Worm (Caenorhabditis elegans) whole organism, L4 larva: ENCODE results near the gene C45B2.2.

Experiments
- T26A8.4 ChIP-seq: fragments of 200-800 bp; sonication (Bioruptor generic); IDR thresholded peaks from 2 replicates; pipeline ENCODE4 v1.3.6; 2022; ENCODE audit warnings: missing genetic modification characterization, missing compliant biosample characterization
- Y105C5A.15 ChIP-seq: fragments of 200-800 bp; sonication (Bioruptor generic); IDR thresholded peaks from 2 replicates; pipeline ENCODE4 v1.3.6; 2022; ENCODE audit warnings: missing genetic modification characterization, missing compliant biosample characterization
- Y75B8A.6 ChIP-seq: fragments of 200-800 bp; sonication (Bioruptor generic); IDR thresholded peaks from 2 replicates; pipeline ENCODE4 v1.3.6; 2022; ENCODE audit warnings: missing genetic modification reagents, missing genetic modification characterization, missing compliant biosample characterization
- ZK337.2 ChIP-seq: fragments of 200-800 bp; sonication (Bioruptor generic); IDR thresholded peaks from 2 replicates; pipeline ENCODE4 v1.3.6; 2022; ENCODE audit warnings: missing genetic modification reagents, missing genetic modification characterization, missing compliant biosample characterization
- ZK546.5 ChIP-seq, 2 experiments: sonication (generic microtip); optimal IDR thresholded peaks; 2 replicates each; lab custom pipeline; 2017; ENCODE audit warnings: missing biosample characterization in 2 of 2, missing genetic modification characterization in 2 of 2
- aha-1 ChIP-seq: fragments of 150-350 bp; peaks from one replicate; lab custom pipeline; 2014; ENCODE audit warnings: missing biosample characterization, missing genetic modification characterization
- ama-1 ChIP-seq: fragments of 150-350 bp; optimal IDR thresholded peaks from 2 replicates; lab custom pipeline; 2014; ENCODE audit warnings: inconsistent platforms, mixed read lengths
- ceh-20 ChIP-seq: fragments of 200-800 bp; sonication (Bioruptor generic); IDR thresholded peaks from 2 replicates; pipeline ENCODE4 v1.3.6; 2022; ENCODE audit warnings: missing genetic modification reagents, missing genetic modification characterization, missing compliant biosample characterization
- ceh-28 ChIP-seq: fragments of 150-350 bp; optimal IDR thresholded peaks from 2 replicates; lab custom pipeline; 2014; ENCODE audit warnings: missing biosample characterization, missing genetic modification reagents, missing genetic modification characterization
- ceh-32 ChIP-seq: sonication (generic microtip); optimal IDR thresholded peaks from 2 replicates; lab custom pipeline; 2016; ENCODE audit warnings: mild to moderate bottlenecking, missing genetic modification characterization, missing compliant biosample characterization; ENCODE audit not compliant: poor library complexity
- ceh-44 ChIP-seq: fragments of 200-800 bp; sonication (Bioruptor generic); IDR thresholded peaks from 2 replicates; pipeline ENCODE4 v1.3.6; 2022; ENCODE audit warnings: missing genetic modification reagents, missing genetic modification characterization, missing compliant biosample characterization
- daf-16 ChIP-seq, 3 experiments: sonication (generic microtip); optimal IDR thresholded peaks; 2 replicates each; lab custom pipeline; 2016 to 2017; ENCODE audit warnings: missing genetic modification characterization in 3 of 3, missing genetic modification reagents in 3 of 3, mild to moderate bottlenecking in 2 of 3, missing compliant biosample characterization in 2 of 3, missing biosample characterization in 1 of 3, moderate library complexity in 1 of 3
- daf-19 ChIP-seq: fragments of 200-800 bp; sonication (Bioruptor generic); conservative IDR thresholded peaks from 2 replicates; pipeline ENCODE4 v1.3.6; 2022; ENCODE audit warnings: missing genetic modification characterization, missing compliant biosample characterization
- dmd-6 ChIP-seq: fragments of 200-800 bp; sonication (Bioruptor generic); IDR thresholded peaks from 2 replicates; pipeline ENCODE4 v1.3.6; 2022; ENCODE audit warnings: missing genetic modification reagents, missing genetic modification characterization, missing compliant biosample characterization
- duxl-1 ChIP-seq: sonication (generic microtip); optimal IDR thresholded peaks from 2 replicates; lab custom pipeline; 2016; ENCODE audit warnings: mild to moderate bottlenecking, missing genetic modification characterization, moderate library complexity, missing compliant biosample characterization; ENCODE audit not compliant: poor library complexity
- dve-1 ChIP-seq: sonication (generic microtip); optimal IDR thresholded peaks from 2 replicates; lab custom pipeline; 2017; ENCODE audit warnings: antibody characterized with exemption, mild to moderate bottlenecking, missing genetic modification characterization, missing compliant biosample characterization; ENCODE audit not compliant: insufficient read depth
- egl-43 ChIP-seq: fragments of 200-800 bp; sonication (Bioruptor generic); IDR thresholded peaks from 2 replicates; pipeline ENCODE4 v1.3.6; 2022; ENCODE audit warnings: missing genetic modification reagents, missing genetic modification characterization, missing compliant biosample characterization
- fkh-10 ChIP-seq: fragments of 150-350 bp; optimal IDR thresholded peaks from 2 replicates; lab custom pipeline; 2014; ENCODE audit warnings: missing biosample characterization, missing genetic modification reagents, missing genetic modification characterization
- hlh-11 ChIP-seq: fragments of 200-800 bp; sonication (Bioruptor generic); optimal IDR thresholded peaks from 2 replicates; lab custom pipeline; 2018; ENCODE audit warnings: mild to moderate bottlenecking, missing genetic modification characterization, missing compliant biosample characterization
- hlh-30 ChIP-seq: sonication (generic microtip); optimal IDR thresholded peaks from 2 replicates; lab custom pipeline; 2017; ENCODE audit warnings: antibody characterized with exemption, mild to moderate bottlenecking, missing genetic modification characterization, missing compliant biosample characterization; ENCODE audit not compliant: insufficient read depth
- hmg-1.1 ChIP-seq: fragments of 200-800 bp; sonication (Bioruptor generic); IDR thresholded peaks from 2 replicates; pipeline ENCODE4 v1.3.6; 2022; ENCODE audit warnings: missing genetic modification reagents, missing genetic modification characterization, missing compliant biosample characterization
- jun-1 ChIP-seq: fragments of 150-350 bp; optimal IDR thresholded peaks from 2 replicates; lab custom pipeline; 2014; ENCODE audit warnings: missing biosample characterization, missing genetic modification reagents, missing genetic modification characterization
- lin-13 ChIP-seq: fragments of 150-350 bp; optimal IDR thresholded peaks from 2 replicates; lab custom pipeline; 2014; ENCODE audit warnings: missing biosample characterization, missing genetic modification reagents, missing genetic modification characterization
- mdl-1 ChIP-seq, 2 experiments: fragments of 150-350 bp in 1 of 2; sonication (generic microtip) in 1 of 2; optimal IDR thresholded peaks; 2 replicates each; lab custom pipeline; 2014 to 2017; ENCODE audit warnings: missing biosample characterization in 2 of 2, missing genetic modification characterization in 2 of 2
- mxl-2 ChIP-seq: fragments of 200-800 bp; sonication (Bioruptor generic); conservative IDR thresholded peaks from 2 replicates; pipeline ENCODE4 v1.3.6; 2022; ENCODE audit warnings: missing genetic modification reagents, missing genetic modification characterization, missing compliant biosample characterization
- mxl-3 ChIP-seq: fragments of 200-800 bp; sonication (Bioruptor generic); optimal IDR thresholded peaks from 2 replicates; lab custom pipeline; 2018; ENCODE audit warnings: mild to moderate bottlenecking, missing genetic modification characterization, missing compliant biosample characterization
- nhr-28 ChIP-seq: fragments of 150-350 bp; optimal IDR thresholded peaks from 2 replicates; lab custom pipeline; 2014; ENCODE audit warnings: missing biosample characterization, missing genetic modification characterization
- nhr-42 ChIP-seq: fragments of 200-800 bp; sonication (Bioruptor generic); IDR thresholded peaks from 2 replicates; pipeline ENCODE4 v1.3.6; 2022; ENCODE audit warnings: missing genetic modification characterization, missing compliant biosample characterization
- php-3 ChIP-seq: fragments of 200-800 bp; sonication (Bioruptor generic); IDR thresholded peaks from 2 replicates; pipeline ENCODE4 v1.3.6; 2022; ENCODE audit warnings: missing genetic modification reagents, missing genetic modification characterization, missing compliant biosample characterization
- set-16 ChIP-seq: fragments of 200-800 bp; sonication (Bioruptor generic); IDR thresholded peaks from 2 replicates; pipeline ENCODE4 v1.3.6; 2022; ENCODE audit warnings: missing genetic modification reagents, missing genetic modification characterization, missing compliant biosample characterization
- spr-3 ChIP-seq: fragments of 200-800 bp; sonication (Bioruptor generic); optimal IDR thresholded peaks from 2 replicates; lab custom pipeline; 2018; ENCODE audit warnings: mild to moderate bottlenecking, missing genetic modification characterization, missing compliant biosample characterization
- unc-130 ChIP-seq: sonication (generic microtip); optimal IDR thresholded peaks from 2 replicates; lab custom pipeline; 2016; ENCODE audit warnings: missing genetic modification reagents, missing genetic modification characterization, missing compliant biosample characterization
- unc-39 ChIP-seq: sonication (generic microtip); optimal IDR thresholded peaks from 2 replicates; lab custom pipeline; 2017; ENCODE audit warnings: missing biosample characterization, missing genetic modification characterization
- unc-62 ChIP-seq, 3 experiments: fragments of 150-350 bp in 1 of 3; sonication (generic microtip); optimal IDR thresholded peaks in 2 of 3; peaks in 1 of 3; 1 replicate in 1 of 3; 2 replicates in 2 of 3; lab custom pipeline; 2014 to 2017; ENCODE audit warnings: missing biosample characterization in 3 of 3, missing genetic modification characterization in 3 of 3, missing genetic modification reagents in 3 of 3, missing genotype in 1 of 3
- vab-7 ChIP-seq: fragments of 200-800 bp; sonication (Bioruptor generic); IDR thresholded peaks from 2 replicates; pipeline ENCODE4 v1.3.6; 2022; ENCODE audit warnings: missing genetic modification reagents, missing genetic modification characterization, missing compliant biosample characterization
- zfp-2 ChIP-seq: sonication (generic microtip); optimal IDR thresholded peaks from 2 replicates; lab custom pipeline; 2016; ENCODE audit warnings: mild to moderate bottlenecking, missing genetic modification characterization, missing compliant biosample characterization

The C45B2.2 gene

DNA sequence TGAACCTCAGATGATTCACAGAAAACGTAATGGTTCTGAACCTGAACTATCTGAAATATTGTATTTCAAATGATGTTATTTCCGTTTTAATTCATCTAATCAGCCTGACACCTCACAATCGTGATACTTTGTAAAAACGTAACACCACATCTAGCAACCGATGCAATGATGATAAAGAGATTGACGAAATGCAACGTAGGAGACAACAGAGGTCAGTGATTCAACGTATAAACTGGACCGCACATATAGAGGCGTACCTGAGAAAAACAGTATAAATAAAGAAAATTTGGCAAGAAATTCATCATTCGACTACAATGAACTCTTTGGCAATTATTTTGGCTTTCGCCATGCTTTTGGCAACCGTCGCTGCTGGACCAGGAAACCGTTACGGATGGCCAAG lies at the start of gene C45B2.2:
TSS of gene C45B2.2 (plus strand) at position 301 of the 400 bp plus-strand sequence.
- no peak for TF ChIP-seq fkh-10
- TF ChIP-seq vab-7 (GFP tag; lab: Robert Waterston, UW) = no peak
- no peak for TF ChIP-seq set-16 (GFP tag; lab: Robert Waterston, UW)
- no peak for TF ChIP-seq mxl-2 (GFP tag; lab: Robert Waterston, UW)
- TF ChIP-seq unc-39 (tag; lab: Kevin White, UChicago) = no peak
- TF ChIP-seq mdl-1 (tag; optimal IDR thresholded peaks at IDR 0.05; lab: Kevin White, UChicago) = no peak
- no peak for TF ChIP-seq unc-130 (GFP tag; lab: Kevin White, UChicago)
- TF ChIP-seq duxl-1 (tag; lab: Kevin White, UChicago) = no peak
- TF ChIP-seq spr-3 = no peak
- TF ChIP-seq egl-43 (GFP tag; lab: Robert Waterston, UW) = no peak
- no peak for TF ChIP-seq daf-19 (GFP tag; lab: Robert Waterston, UW)
- no peak for TF ChIP-seq ceh-28 (tag; lab: Kevin White, UChicago)
- no peak for TF ChIP-seq Y75B8A.6 (GFP tag; lab: Robert Waterston, UW)
- TF ChIP-seq T26A8.4 (GFP tag; lab: Robert Waterston, UW) = no peak
- TF ChIP-seq ceh-32 (tag; lab: Kevin White, UChicago) = no peak
- no peak for TF ChIP-seq ama-1 (lab: Kevin White, UChicago)
- TF ChIP-seq ZK337.2 (GFP tag; lab: Robert Waterston, UW) = no peak
- TF ChIP-seq jun-1 (tag; lab: Kevin White, UChicago) = no peak

DNA sequence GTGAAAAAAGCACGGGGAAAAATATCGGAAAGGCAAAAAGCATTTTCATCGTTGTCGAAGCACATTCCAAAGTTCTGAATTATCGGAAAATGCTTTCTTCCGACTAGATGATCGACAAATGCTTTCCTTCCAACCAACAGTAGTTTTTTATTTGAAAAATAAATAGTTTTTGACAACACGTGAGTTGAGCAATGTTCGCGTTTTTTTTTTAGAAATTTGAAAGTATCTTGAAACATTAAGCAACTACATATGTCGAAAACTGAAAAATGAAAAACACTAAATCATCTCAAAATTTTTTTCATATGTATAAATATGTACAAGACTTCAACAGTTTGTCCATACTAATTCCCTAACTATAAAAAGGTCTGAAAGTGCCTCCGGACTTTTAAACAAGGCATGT lies 45.0 kb upstream of the C45B2.2 start, which contains the start of gene hsp-25:
TSS of gene hsp-25 (minus strand) at position 101 of the 400 bp plus-strand sequence.
- TF ChIP-seq nhr-42 (GFP tag; lab: Robert Waterston, UW) (no peak), Y105C5A.15 (GFP tag; lab: Robert Waterston, UW) (no peak), ZK546.5 (tag; optimal IDR thresholded peaks at IDR 0.05; lab: Kevin White, UChicago) (no peak), ceh-20 (no peak), aha-1 (tag; lab: Kevin White, UChicago) (peak; percentile 29), ceh-44 (GFP tag; lab: Robert Waterston, UW) (no peak), unc-62 (GFP tag; optimal IDR thresholded peaks at IDR 0.05 in 1 of 2; lab: Kevin White, UChicago) (peak in 1 of 2 experiments; percentile 72), unc-62 (tag; optimal IDR thresholded peaks at IDR 0.05; lab: Kevin White, UChicago) (no peak)
- TF ChIP-seq, all 104 proteins: peak for 2

DNA sequence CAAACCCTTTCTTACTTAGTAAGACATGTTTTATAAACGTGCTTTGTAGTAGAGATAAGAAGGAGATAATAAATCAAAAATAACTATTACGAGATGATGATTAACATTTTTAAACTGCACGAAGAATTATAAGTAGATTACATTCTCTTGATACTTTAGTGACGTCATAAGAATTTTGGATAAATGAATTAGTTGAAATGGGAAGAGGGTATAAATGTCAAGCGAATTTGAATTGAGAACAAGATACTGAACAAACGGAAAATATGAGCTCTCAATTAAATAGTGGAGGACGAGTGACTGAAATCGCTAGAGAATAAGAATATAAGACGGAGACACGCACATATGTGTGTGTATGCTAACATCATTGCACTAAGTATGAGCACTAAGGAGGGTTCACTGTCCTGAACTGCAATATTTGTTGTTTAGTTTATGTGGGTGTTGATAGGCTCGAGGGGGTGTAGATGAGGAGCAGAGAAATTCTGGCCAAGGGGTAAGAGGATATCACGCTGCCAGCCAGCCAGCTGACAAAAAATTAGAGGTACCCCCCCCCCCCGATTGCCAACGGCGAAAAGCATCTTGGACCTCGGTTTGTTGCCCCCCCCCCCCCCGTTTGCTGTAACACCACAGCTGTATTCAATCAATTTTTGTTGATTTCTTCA lies 44.0 kb upstream of the C45B2.2 start:
- TF ChIP-seq mxl-3 (GFP tag; lab: Kevin White, UChicago) (peak; percentile 2), aha-1 (tag; lab: Kevin White, UChicago) (peak; percentile 73), set-16 (GFP tag; lab: Robert Waterston, UW) (peak; percentile 78), unc-62 (GFP tag; optimal IDR thresholded peaks at IDR 0.05 in 1 of 2; lab: Kevin White, UChicago) (peak in 1 of 2 experiments; percentile 74), unc-62 (tag; optimal IDR thresholded peaks at IDR 0.05; lab: Kevin White, UChicago) (no peak), hmg-1.1 (GFP tag; lab: Robert Waterston, UW) (no peak), daf-16 (GFP tag; optimal IDR thresholded peaks at IDR 0.05; lab: Kevin White, UChicago) (peak in 1 of 2 experiments; percentile 22), daf-16 (tag; optimal IDR thresholded peaks at IDR 0.05; lab: Kevin White, UChicago) (no peak), lin-13 (GFP tag; lab: Kevin White, UChicago) (no peak)
- TF ChIP-seq, all 104 proteins: peak for 5

DNA sequence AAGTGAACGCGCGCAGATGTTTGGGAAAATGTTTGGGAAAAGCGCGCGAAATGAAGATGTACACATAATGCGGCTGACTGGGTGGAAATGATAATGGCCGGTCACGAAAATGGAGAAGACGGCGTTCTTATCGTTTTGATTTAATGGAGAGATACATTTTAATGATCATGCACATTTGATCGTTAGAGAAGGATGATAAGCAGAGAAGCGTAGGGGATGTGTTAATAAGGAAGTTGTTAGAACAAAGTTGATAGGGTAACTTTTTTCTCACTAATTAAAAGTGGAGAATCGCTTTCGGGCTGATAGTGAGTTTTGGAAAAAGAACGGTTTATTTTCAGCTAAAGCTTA lies 43.5 kb upstream of the C45B2.2 start:
- TF ChIP-seq php-3 (GFP tag; lab: Robert Waterston, UW) (peak; percentile 58), daf-16 (GFP tag; optimal IDR thresholded peaks at IDR 0.05; lab: Kevin White, UChicago) (no peak), daf-16 (tag; optimal IDR thresholded peaks at IDR 0.05; lab: Kevin White, UChicago) (peak; percentile 0), nhr-28 (peak; percentile 37), zfp-2 (tag; lab: Kevin White, UChicago) (no peak), dve-1 (peak; percentile 27), hlh-30 (tag; lab: Kevin White, UChicago) (peak; percentile 26), dmd-6 (0 out of 2 replicates have a peak, but pooled peaks have one; percentile 10), daf-19 (GFP tag; lab: Robert Waterston, UW) (no peak), hlh-11 (tag; lab: Kevin White, UChicago) (peak; percentile 64)
